Fruit fly (Drosophila melanogaster) whole organism, wandering third instar larva: ENCODE data around the gene CG32201.

Source experiments
- CG9705 ChIP-seq: fragments of 200-800 bp; sonication (Bioruptor generic); optimal IDR thresholded peaks from 2 replicates; lab custom pipeline; 2018; ENCODE audit warnings: missing biosample characterization, mild to moderate bottlenecking, missing genetic modification characterization
- CrebA ChIP-seq: fragments of 200-800 bp; sonication (Bioruptor generic); optimal IDR thresholded peaks from 2 replicates; lab custom pipeline; 2016; ENCODE audit warnings: missing biosample characterization, mild to moderate bottlenecking, missing genetic modification characterization, borderline replicate concordance
- GATAd ChIP-seq: sonication (Bioruptor generic); optimal IDR thresholded peaks from 2 replicates; lab custom pipeline; 2016; ENCODE audit warnings: missing biosample characterization, missing genetic modification characterization
- N ChIP-seq: fragments of >200 bp; optimal IDR thresholded peaks from 2 replicates; lab custom pipeline; 2018; ENCODE audit warnings: missing biosample characterization, missing external identifiers, missing genetic modification characterization
- Rel ChIP-seq, 2 experiments: fragments of 200-800 bp; sonication (Bioruptor generic) in 1 of 2; optimal IDR thresholded peaks; 2 replicates in 1 of 2; 3 replicates in 1 of 2; lab custom pipeline; 2016 to 2019; ENCODE audit warnings: mild to moderate bottlenecking in 2 of 2, missing biosample characterization in 2 of 2, missing genetic modification characterization in 2 of 2, moderate library complexity in 1 of 2
- br ChIP-seq: fragments of 200-800 bp; sonication (Bioruptor generic); optimal IDR thresholded peaks from 2 replicates; lab custom pipeline; 2016; ENCODE audit warnings: missing biosample characterization, missing genetic modification characterization
- h ChIP-seq: fragments of 200-800 bp; sonication (Bioruptor generic); optimal IDR thresholded peaks from 3 replicates; lab custom pipeline; 2016; ENCODE audit warnings: missing biosample characterization, mild to moderate bottlenecking, missing genetic modification characterization
- psq ChIP-seq: fragments of 200-800 bp; sonication (Bioruptor generic); optimal IDR thresholded peaks from 3 replicates; lab custom pipeline; 2017; ENCODE audit warnings: missing biosample characterization, mild to moderate bottlenecking, missing genetic modification characterization, moderate library complexity
- usp ChIP-seq: fragments of >200 bp; optimal IDR thresholded peaks from 2 replicates; lab custom pipeline; 2017; ENCODE audit warnings: missing biosample characterization, missing genetic modification characterization

- TF ChIP-seq CrebA (no peak), psq (no peak), h (GFP tag; lab: Kevin White, UChicago) (no peak), usp (GFP tag; lab: Kevin White, UChicago) (no peak), Rel (GFP tag; optimal IDR thresholded peaks at IDR 0.05; lab: Kevin White, UChicago) (no peak), Rel (tag; optimal IDR thresholded peaks at IDR 0.05; lab: Kevin White, UChicago) (no peak), N (GFP tag; lab: Kevin White, UChicago) (no peak), GATAd (GFP tag; lab: Kevin White, UChicago) (no peak), br (GFP tag; lab: Kevin White, UChicago) (no peak), CG9705 (no peak)
Observed at dm6 chr3L:18603125-18603524, 6.3 kb upstream of the CG32201 start, which contains the start of gene CG18234.
